Fruit fly (Drosophila melanogaster) whole organism, adult: ENCODE measurements around the gene CG7601.

Experiments used
- CG12768 ChIP-seq: fragments of 200-800 bp; sonication (Bioruptor generic); optimal IDR thresholded peaks from 2 replicates; lab custom pipeline; 2017; ENCODE audit warnings: missing biosample characterization, missing genetic modification characterization, mild to moderate bottlenecking, moderate library complexity, missing genetic modification reagents
- CG7101 ChIP-seq: fragments of 200-800 bp; sonication (Bioruptor generic); optimal IDR thresholded peaks from 2 replicates; lab custom pipeline; 2018; ENCODE audit warnings: missing biosample characterization, mild to moderate bottlenecking, missing genetic modification characterization, moderate library complexity
- Clk ChIP-seq: fragments of 200-800 bp; sonication (Bioruptor generic); optimal IDR thresholded peaks from 2 replicates; lab custom pipeline; 2017; ENCODE audit warnings: missing biosample characterization, missing genetic modification characterization
- Mnt ChIP-seq: fragments of 200-800 bp; sonication (Bioruptor generic); optimal IDR thresholded peaks from 2 replicates; lab custom pipeline; 2016; ENCODE audit warnings: missing biosample characterization, mild to moderate bottlenecking, missing genetic modification characterization
- bab1 ChIP-seq: fragments of 200-800 bp; sonication (Bioruptor generic); optimal IDR thresholded peaks from 3 replicates; lab custom pipeline; 2019; ENCODE audit warnings: missing biosample characterization, mild to moderate bottlenecking, missing genetic modification characterization, moderate library complexity
- cic ChIP-seq: fragments of 200-800 bp; sonication (Bioruptor generic); optimal IDR thresholded peaks from 2 replicates; lab custom pipeline; 2017; ENCODE audit warnings: missing biosample characterization, mild to moderate bottlenecking, missing genetic modification characterization, moderate library complexity
- kay ChIP-seq: fragments of 200-800 bp; sonication (Bioruptor generic); peaks from one replicate; lab custom pipeline; 2016; ENCODE audit warnings: missing biosample characterization, missing genetic modification characterization, borderline replicate concordance
- ovo ChIP-seq: fragments of 200-800 bp; sonication (Bioruptor generic); optimal IDR thresholded peaks from 2 replicates; lab custom pipeline; 2016; ENCODE audit warnings: missing biosample characterization, missing genetic modification characterization
- tj ChIP-seq: fragments of 200-800 bp; sonication (Bioruptor generic); optimal IDR thresholded peaks from 3 replicates; lab custom pipeline; 2017; ENCODE audit warnings: missing biosample characterization, mild to moderate bottlenecking, missing genetic modification characterization, moderate library complexity

dm6 chr3R:29725577-29726240 lies 10.8 kb downstream of the CG7601 start, which contains the start of gene Kul:
- TF ChIP-seq bab1 (GFP tag; lab: Kevin White, UChicago) (peak; percentile 42), tj (GFP tag; lab: Kevin White, UChicago) (peak; percentile 28), CG7101 (tag; lab: Kevin White, UChicago) (peak; percentile 18), kay (GFP tag; lab: Kevin White, UChicago) (no peak), Mnt (peak; percentile 22), Clk (GFP tag; lab: Kevin White, UChicago) (no peak), CG12768 (GFP tag; lab: Kevin White, UChicago) (peak; percentile 77), ovo (peak; percentile 37), cic (no peak)
